Fruit fly (Drosophila melanogaster) whole organism, adult: ENCODE measurements around the gene CG46383.

Experiments
- CG14711 ChIP-seq: fragments of 200-800 bp; sonication (Bioruptor generic); optimal IDR thresholded peaks from 2 replicates; lab custom pipeline; 2018; ENCODE audit warnings: missing biosample characterization, mild to moderate bottlenecking, missing genetic modification characterization, moderate library complexity
- CG33017 ChIP-seq: fragments of 200-800 bp; sonication (Bioruptor generic); optimal IDR thresholded peaks from 2 replicates; lab custom pipeline; 2018; ENCODE audit warnings: missing biosample characterization, mild to moderate bottlenecking, missing genetic modification characterization, moderate library complexity
- CG7045 ChIP-seq: fragments of 200-800 bp; sonication (Bioruptor generic); optimal IDR thresholded peaks from 2 replicates; lab custom pipeline; 2017; ENCODE audit warnings: missing biosample characterization, mild to moderate bottlenecking, missing genetic modification characterization
- Clk ChIP-seq: fragments of 200-800 bp; sonication (Bioruptor generic); optimal IDR thresholded peaks from 2 replicates; lab custom pipeline; 2017; ENCODE audit warnings: missing biosample characterization, missing genetic modification characterization
- cic ChIP-seq: fragments of 200-800 bp; sonication (Bioruptor generic); optimal IDR thresholded peaks from 2 replicates; lab custom pipeline; 2017; ENCODE audit warnings: missing biosample characterization, mild to moderate bottlenecking, missing genetic modification characterization, moderate library complexity
- ovo ChIP-seq: fragments of 200-800 bp; sonication (Bioruptor generic); optimal IDR thresholded peaks from 2 replicates; lab custom pipeline; 2016; ENCODE audit warnings: missing biosample characterization, missing genetic modification characterization

DNA sequence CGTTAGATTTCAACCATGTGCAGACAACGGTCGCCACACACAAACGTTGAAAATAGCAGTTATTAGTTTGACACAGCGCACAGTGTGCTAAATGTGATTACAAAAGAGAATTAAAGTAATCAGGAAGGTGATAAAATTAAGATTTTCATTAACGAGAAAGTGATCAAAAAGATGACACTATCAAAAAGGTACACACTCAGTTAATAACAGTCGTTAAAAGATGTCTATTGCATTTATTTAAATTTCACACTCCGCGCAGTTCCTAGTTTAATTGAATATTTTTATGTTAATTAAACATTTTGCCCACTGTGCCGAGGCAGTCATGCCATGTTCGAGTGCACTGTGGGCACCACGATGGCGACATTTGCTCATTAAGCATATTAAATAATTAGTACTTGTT lies 23.6 kb downstream of the CG46383 start:
- no peak for TF ChIP-seq CG14711 (tag; lab: Kevin White, UChicago)
- no peak for TF ChIP-seq CG33017 (tag; lab: Kevin White, UChicago)
- TF ChIP-seq CG7045 (GFP tag; lab: Kevin White, UChicago), result no peak
- TF ChIP-seq cic, result no peak
- TF ChIP-seq Clk (GFP tag; lab: Kevin White, UChicago), result no peak
- TF ChIP-seq ovo (GFP tag; lab: Kevin White, UChicago), result no peak
